Fruit fly (Drosophila melanogaster) whole organism, embryonic: ENCODE results near the gene bor.

Experiments used
- Ada2b ChIP-seq: fragments of 200-800 bp; sonication (Bioruptor generic); IDR thresholded peaks from 2 replicates; pipeline ENCODE4 v1.3.6; 2022; ENCODE audit warnings: missing biosample characterization, missing genetic modification characterization
- Atf3 ChIP-seq: fragments of 200-800 bp; sonication (Bioruptor generic); optimal IDR thresholded peaks from 3 replicates; lab custom pipeline; 2016; ENCODE audit warnings: missing biosample characterization, missing genetic modification characterization
- Atf6 ChIP-seq: fragments of 200-800 bp; sonication (Bioruptor generic); IDR thresholded peaks from 2 replicates; pipeline ENCODE4 v1.3.6; 2022; ENCODE audit warnings: missing biosample characterization, missing genetic modification characterization
- BtbVII ChIP-seq: fragments of 200-800 bp; sonication (Bioruptor generic); optimal IDR thresholded peaks from 3 replicates; lab custom pipeline; 2017; ENCODE audit warnings: missing biosample characterization, mild to moderate bottlenecking, missing genetic modification characterization
- C15 ChIP-seq: fragments of 200-800 bp; sonication (Bioruptor generic); IDR thresholded peaks from 3 replicates; pipeline ENCODE4 v1.3.6; 2022; ENCODE audit warnings: missing biosample characterization, missing genetic modification characterization
- CG10959 ChIP-seq: fragments of 200-800 bp; sonication (Bioruptor generic); IDR thresholded peaks from 2 replicates; pipeline ENCODE4 v1.3.6; 2022; ENCODE audit warnings: missing biosample characterization, missing genetic modification characterization
- CG12155 ChIP-seq: fragments of 200-800 bp; sonication (Bioruptor generic); optimal IDR thresholded peaks from 3 replicates; lab custom pipeline; 2016; ENCODE audit warnings: missing biosample characterization, missing genetic modification characterization
- CG12744 ChIP-seq: fragments of 200-800 bp; sonication (Bioruptor generic); optimal IDR thresholded peaks from 2 replicates; lab custom pipeline; 2016; ENCODE audit warnings: missing biosample characterization, missing genetic modification characterization
- CG13123 ChIP-seq: fragments of 200-800 bp; sonication (Bioruptor generic); optimal IDR thresholded peaks from 2 replicates; lab custom pipeline; 2016; ENCODE audit warnings: missing biosample characterization, missing genetic modification characterization
- CG14050 ChIP-seq: fragments of 200-800 bp; sonication (Bioruptor generic); IDR thresholded peaks from 3 replicates; pipeline ENCODE4 v1.3.6; 2022; ENCODE audit warnings: missing biosample characterization, missing genetic modification characterization
- CG17829 ChIP-seq: fragments of 200-800 bp; optimal IDR thresholded peaks from 2 replicates; lab custom pipeline; 2019; ENCODE audit warnings: missing biosample characterization, mild to moderate bottlenecking, missing genetic modification characterization, moderate library complexity
- CG17912 ChIP-seq: fragments of 200-800 bp; sonication (Bioruptor generic); optimal IDR thresholded peaks from 2 replicates; lab custom pipeline; 2018; ENCODE audit warnings: missing biosample characterization, mild to moderate bottlenecking, missing genetic modification characterization
- CG3163 ChIP-seq: fragments of 200-800 bp; sonication (Bioruptor generic); optimal IDR thresholded peaks from 3 replicates; lab custom pipeline; 2016; ENCODE audit warnings: missing biosample characterization, missing genetic modification characterization
- CG4282 ChIP-seq: fragments of 200-800 bp; sonication (Bioruptor generic); optimal IDR thresholded peaks from 2 replicates; lab custom pipeline; 2016; ENCODE audit warnings: missing biosample characterization, missing genetic modification characterization
- CG4404 ChIP-seq: fragments of 200-800 bp; sonication (Bioruptor generic); IDR thresholded peaks from 2 replicates; pipeline ENCODE4 v1.3.6; 2022; ENCODE audit warnings: missing biosample characterization, missing genetic modification characterization
- CG4707 ChIP-seq: fragments of 200-800 bp; sonication (Bioruptor generic); optimal IDR thresholded peaks from 2 replicates; lab custom pipeline; 2018; ENCODE audit warnings: missing biosample characterization, mild to moderate bottlenecking, missing genetic modification characterization, moderate library complexity
- CG4854 ChIP-seq: fragments of 200-800 bp; sonication (Bioruptor generic); optimal IDR thresholded peaks from 2 replicates; lab custom pipeline; 2016; ENCODE audit warnings: missing biosample characterization, missing genetic modification characterization, inconsistent platforms
- CG6683 ChIP-seq: fragments of 200-800 bp; sonication (Bioruptor generic); optimal IDR thresholded peaks from 2 replicates; lab custom pipeline; 2017; ENCODE audit warnings: missing biosample characterization, mild to moderate bottlenecking, missing genetic modification characterization, missing genetic modification reagents
- CG6813 ChIP-seq: fragments of 200-800 bp; sonication (Bioruptor generic); optimal IDR thresholded peaks from 2 replicates; lab custom pipeline; 2017; ENCODE audit warnings: missing biosample characterization, missing genetic modification characterization, mild to moderate bottlenecking, moderate library complexity, missing genetic modification reagents
- CG7271 ChIP-seq: fragments of 200-800 bp; sonication (Bioruptor generic); optimal IDR thresholded peaks from 2 replicates; lab custom pipeline; 2018; ENCODE audit warnings: missing biosample characterization, mild to moderate bottlenecking, missing genetic modification characterization, moderate library complexity
- CG9215 ChIP-seq: fragments of 200-800 bp; sonication (Bioruptor generic); IDR thresholded peaks from 2 replicates; pipeline ENCODE4 v1.3.6; 2022; ENCODE audit warnings: missing biosample characterization, missing genetic modification characterization
- Chrac-16 ChIP-seq: fragments of 200-800 bp; sonication (Bioruptor generic); optimal IDR thresholded peaks from 3 replicates; lab custom pipeline; 2016; ENCODE audit warnings: missing biosample characterization, missing genetic modification characterization
- Dfd ChIP-seq, 2 experiments: fragments of >200 bp; optimal IDR thresholded peaks; 2 replicates each; lab custom pipeline; 2017; ENCODE audit warnings: missing biosample characterization in 2 of 2, missing genetic modification characterization in 2 of 2
- ERR ChIP-seq: fragments of 200-800 bp; sonication (Bioruptor generic); optimal IDR thresholded peaks from 2 replicates; lab custom pipeline; 2016; ENCODE audit warnings: missing biosample characterization, missing genetic modification characterization
- Eip74EF ChIP-seq, 2 experiments: fragments of 200-800 bp in 1 of 2; fragments of >200 bp in 1 of 2; sonication (Bioruptor generic) in 1 of 2; optimal IDR thresholded peaks; 2 replicates each; lab custom pipeline; 2017 to 2019; ENCODE audit warnings: missing biosample characterization in 2 of 2, missing genetic modification characterization in 2 of 2, mild to moderate bottlenecking in 1 of 2, moderate library complexity in 1 of 2
- Fer3 ChIP-seq: fragments of 200-800 bp; sonication (Bioruptor generic); optimal IDR thresholded peaks from 2 replicates; lab custom pipeline; 2018; ENCODE audit warnings: missing biosample characterization, mild to moderate bottlenecking, missing genetic modification characterization, moderate library complexity
- HLH3B ChIP-seq: fragments of 200-800 bp; sonication (Bioruptor generic); IDR thresholded peaks from 2 replicates; pipeline ENCODE4 v1.3.6; 2022; ENCODE audit warnings: missing biosample characterization, missing genetic modification characterization
- HLHmδ ChIP-seq: fragments of 200-800 bp; sonication (Bioruptor generic); optimal IDR thresholded peaks from 2 replicates; lab custom pipeline; 2018; ENCODE audit warnings: missing biosample characterization, mild to moderate bottlenecking, missing genetic modification characterization, moderate library complexity
- Hmx ChIP-seq: fragments of 200-800 bp; sonication (Bioruptor generic); optimal IDR thresholded peaks from 2 replicates; lab custom pipeline; 2016; ENCODE audit warnings: missing biosample characterization, missing genetic modification characterization
- Poxn ChIP-seq: fragments of 200-800 bp; sonication (Bioruptor generic); IDR thresholded peaks from 2 replicates; pipeline ENCODE4 v1.3.6; 2022; ENCODE audit warnings: missing biosample characterization, missing genetic modification characterization
- Ptx1 ChIP-seq: fragments of 200-800 bp; sonication (Bioruptor generic); IDR thresholded peaks from 2 replicates; pipeline ENCODE4 v1.3.6; 2022; ENCODE audit warnings: missing biosample characterization, missing genetic modification characterization
- Ssrp ChIP-seq: fragments of 200-800 bp; sonication (Bioruptor generic); optimal IDR thresholded peaks from 2 replicates; lab custom pipeline; 2018; ENCODE audit warnings: missing biosample characterization, mild to moderate bottlenecking, missing genetic modification characterization, moderate library complexity
- Tbp ChIP-seq: fragments of >200 bp; optimal IDR thresholded peaks from 2 replicates; lab custom pipeline; 2018; ENCODE audit warnings: missing biosample characterization, missing genetic modification characterization
- Trl ChIP-seq, 3 experiments: fragments of >200 bp in 2 of 3; fragments of 200-800 bp in 1 of 3; sonication (Bioruptor generic) in 1 of 3; optimal IDR thresholded peaks; 2 replicates in 1 of 3; 3 replicates in 2 of 3; lab custom pipeline; 2016 to 2017; ENCODE audit warnings: missing biosample characterization in 1 of 3, missing genetic modification characterization in 1 of 3
- ap ChIP-seq: fragments of 200-800 bp; sonication (Bioruptor generic); IDR thresholded peaks from 2 replicates; pipeline ENCODE4 v1.3.6; 2022; ENCODE audit warnings: missing biosample characterization, missing genetic modification characterization
- ara ChIP-seq: fragments of 200-800 bp; sonication (Bioruptor generic); IDR thresholded peaks from 2 replicates; pipeline ENCODE4 v1.3.6; 2022; ENCODE audit warnings: missing biosample characterization, missing genetic modification characterization
- danr ChIP-seq: fragments of 200-800 bp; sonication (Bioruptor generic); IDR thresholded peaks from 2 replicates; pipeline ENCODE4 v1.3.6; 2022; ENCODE audit warnings: missing biosample characterization, missing genetic modification characterization
- disco-r ChIP-seq: fragments of 200-800 bp; sonication (Bioruptor generic); optimal IDR thresholded peaks from 2 replicates; lab custom pipeline; 2016; ENCODE audit warnings: missing biosample characterization, missing genetic modification characterization
- fru ChIP-seq: fragments of >200 bp; optimal IDR thresholded peaks from 2 replicates; lab custom pipeline; 2017
- gro ChIP-seq: fragments of 200-800 bp; sonication (Bioruptor generic); optimal IDR thresholded peaks from 2 replicates; lab custom pipeline; 2016; ENCODE audit warnings: missing biosample characterization, missing genetic modification characterization
- ken ChIP-seq: fragments of 200-800 bp; sonication (Bioruptor generic); IDR thresholded peaks from 3 replicates; pipeline ENCODE4 v1.3.6; 2022; ENCODE audit warnings: missing biosample characterization, missing genetic modification characterization
- psq ChIP-seq: fragments of 200-800 bp; sonication (Bioruptor generic); optimal IDR thresholded peaks from 2 replicates; lab custom pipeline; 2017; ENCODE audit warnings: missing biosample characterization, missing genetic modification characterization
- sens-2 ChIP-seq: fragments of 200-800 bp; sonication (Bioruptor generic); IDR thresholded peaks from 2 replicates; pipeline ENCODE4 v1.3.6; 2022; ENCODE audit warnings: missing biosample characterization, missing genetic modification characterization
- seq ChIP-seq: fragments of 200-800 bp; sonication (Bioruptor generic); IDR thresholded peaks from 2 replicates; pipeline ENCODE4 v1.3.6; 2022; ENCODE audit warnings: missing biosample characterization, missing genetic modification characterization
- slp2 ChIP-seq: fragments of 200-800 bp; sonication (Bioruptor generic); optimal IDR thresholded peaks from 2 replicates; lab custom pipeline; 2016; ENCODE audit warnings: missing biosample characterization, missing genetic modification characterization
- tgo ChIP-seq: fragments of 200-800 bp; sonication (Bioruptor generic); IDR thresholded peaks from 3 replicates; pipeline ENCODE4 v1.3.6; 2022; ENCODE audit warnings: missing biosample characterization, missing genetic modification characterization
- tio ChIP-seq: fragments of 200-800 bp; sonication (Bioruptor generic); optimal IDR thresholded peaks from 2 replicates; lab custom pipeline; 2017; ENCODE audit warnings: missing biosample characterization, missing genetic modification characterization, inconsistent platforms
- unc-4 ChIP-seq: fragments of 200-800 bp; sonication (Bioruptor generic); IDR thresholded peaks from 2 replicates; pipeline ENCODE4 v1.3.6; 2022; ENCODE audit warnings: missing biosample characterization, missing genetic modification characterization; ENCODE audit not compliant: partially characterized antibody
- usp ChIP-seq: fragments of >200 bp; optimal IDR thresholded peaks from 2 replicates; lab custom pipeline; 2017; ENCODE audit warnings: missing biosample characterization, missing genetic modification characterization
- zen2 ChIP-seq: fragments of 200-800 bp; sonication (Bioruptor generic); IDR thresholded peaks from 3 replicates; pipeline ENCODE4 v1.3.6; 2022; ENCODE audit warnings: missing biosample characterization, missing genetic modification characterization; ENCODE audit not compliant: partially characterized antibody

bor gene

DNA sequence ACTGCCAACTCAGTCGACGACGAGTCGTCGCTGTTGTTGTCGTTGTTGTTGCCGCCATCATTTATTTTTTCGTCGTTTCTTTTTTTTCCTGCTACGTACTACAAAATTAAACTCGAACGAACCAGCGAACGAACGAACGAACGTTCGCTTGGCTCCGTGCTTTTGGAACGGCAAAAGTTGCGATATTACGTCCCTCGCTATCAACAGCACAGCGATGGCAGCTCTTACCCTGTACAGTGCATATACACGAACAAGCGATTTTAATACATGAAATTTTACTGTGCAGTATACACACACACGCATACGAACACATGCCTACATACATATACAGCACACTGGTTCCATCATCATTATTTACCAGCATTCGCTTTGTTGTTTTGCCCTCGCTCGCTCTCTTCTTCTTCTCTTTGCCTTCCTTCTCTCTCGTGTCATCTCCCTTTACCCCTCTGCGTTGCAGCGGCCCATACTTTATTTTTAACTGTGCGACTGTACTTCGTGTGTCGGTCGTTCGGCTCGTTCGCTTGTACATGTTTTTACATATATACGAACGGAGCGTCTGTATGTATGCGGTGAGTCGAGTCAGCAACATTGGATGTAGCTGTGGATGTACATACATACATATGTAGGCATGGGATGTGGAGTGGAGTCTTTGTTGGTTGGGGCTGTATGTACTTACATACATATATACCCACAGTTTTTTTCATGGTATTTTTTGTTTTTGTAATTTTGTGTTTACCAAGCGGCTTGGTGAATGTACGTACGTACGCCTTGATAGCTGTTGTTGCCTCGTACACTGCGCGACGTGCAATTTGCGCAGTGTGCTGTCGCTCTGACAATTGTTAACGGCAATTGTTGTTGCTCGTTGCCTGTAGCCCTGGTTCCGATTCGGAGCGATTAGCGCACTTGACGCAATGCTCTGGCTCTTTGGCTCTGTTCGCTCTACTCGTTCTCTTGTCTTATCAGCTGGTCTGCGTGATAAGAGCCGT is 13.8 kb downstream of the bor start (continued):
- peak; percentile 80 for TF ChIP-seq CG12155
- TF ChIP-seq CG14050 (GFP tag; lab: Robert Waterston, UW), result no peak
- peak; percentile 31 for TF ChIP-seq BtbVII (GFP tag; lab: Kevin White, UChicago)
- TF ChIP-seq ara (GFP tag; lab: Robert Waterston, UW), result no peak
- TF ChIP-seq CG13123 (GFP tag; lab: Kevin White, UChicago), result no peak
- TF ChIP-seq Poxn (GFP tag; lab: Robert Waterston, UW), result no peak
- peak; percentile 47 for TF ChIP-seq HLHmδ (GFP tag; lab: Kevin White, UChicago)
- TF ChIP-seq CG4707 (GFP tag; lab: Kevin White, UChicago), result no peak
- peak; percentile 8 for TF ChIP-seq CG4282 (GFP tag; lab: Kevin White, UChicago)
- peak; percentile 38 for TF ChIP-seq slp2
- TF ChIP-seq CG17912 (GFP tag; lab: Kevin White, UChicago), result peak; percentile 73
- TF ChIP-seq Atf3 (GFP tag; lab: Kevin White, UChicago), result no peak
- peak; percentile 52 for TF ChIP-seq CG17829 (tag; lab: Kevin White, UChicago)
- no peak for TF ChIP-seq danr (GFP tag; lab: Robert Waterston, UW)
- TF ChIP-seq CG10959 (GFP tag; lab: Robert Waterston, UW), result no peak
- TF ChIP-seq CG3163 (GFP tag; lab: Kevin White, UChicago), result peak; percentile 81
- TF ChIP-seq C15 (GFP tag; lab: Robert Waterston, UW), result no peak
- TF ChIP-seq CG12744 (GFP tag; lab: Kevin White, UChicago), result peak; percentile 56
- no peak for TF ChIP-seq Ptx1 (GFP tag; lab: Robert Waterston, UW)
- TF ChIP-seq fru (lab: Kevin White, UChicago), result no peak
- no peak for TF ChIP-seq tgo (GFP tag; lab: Robert Waterston, UW)
- TF ChIP-seq Chrac-16 (GFP tag; lab: Kevin White, UChicago), result peak; percentile 10
- no peak for TF ChIP-seq unc-4 (GFP tag; lab: Robert Waterston, UW)
- peak; percentile 30 for TF ChIP-seq ERR (GFP tag; lab: Kevin White, UChicago)
- peak; percentile 54 for TF ChIP-seq CG6813 (GFP tag; lab: Kevin White, UChicago)
- TF ChIP-seq ken (GFP tag; lab: Robert Waterston, UW), result no peak
- TF ChIP-seq HLH3B (GFP tag; lab: Robert Waterston, UW), result no peak
- TF ChIP-seq zen2, result no peak
- no peak for TF ChIP-seq CG6683 (GFP tag; lab: Kevin White, UChicago)
- TF ChIP-seq Trl (optimal IDR thresholded peaks at IDR 0.05; lab: Kevin White, UChicago), result peak; percentile 88 to 92
- peak; percentile 11 for TF ChIP-seq Trl (GFP tag; optimal IDR thresholded peaks at IDR 0.05; lab: Kevin White, UChicago)
- TF ChIP-seq psq (GFP tag; lab: Kevin White, UChicago), result peak; percentile 81
- TF ChIP-seq sens-2 (GFP tag; lab: Robert Waterston, UW), result no peak
- TF ChIP-seq gro (GFP tag; lab: Kevin White, UChicago), result peak; percentile 22
- no peak for TF ChIP-seq Hmx (GFP tag; lab: Kevin White, UChicago)
- TF ChIP-seq seq (GFP tag; lab: Robert Waterston, UW), result no peak
- TF ChIP-seq disco-r (GFP tag; lab: Kevin White, UChicago), result no peak
- TF ChIP-seq Atf6, result no peak
- TF ChIP-seq CG4404 (GFP tag; lab: Robert Waterston, UW), result no peak
- TF ChIP-seq CG7271, result no peak
- TF ChIP-seq Dfd (GFP tag; optimal IDR thresholded peaks at IDR 0.05; lab: Kevin White, UChicago), result no peak
- TF ChIP-seq CG9215 (GFP tag; lab: Robert Waterston, UW), result no peak
- TF ChIP-seq Ssrp (tag; lab: Kevin White, UChicago), result no peak
- no peak for TF ChIP-seq CG4854
- TF ChIP-seq Ada2b, result no peak
- TF ChIP-seq tio (GFP tag; lab: Kevin White, UChicago), result no peak
- peak in 1 of 2 experiments; percentile 5 for TF ChIP-seq Eip74EF (GFP tag; optimal IDR thresholded peaks at IDR 0.05; lab: Kevin White, UChicago)
- TF ChIP-seq Tbp (GFP tag; lab: Kevin White, UChicago), result no peak
- no peak for TF ChIP-seq usp (GFP tag; lab: Kevin White, UChicago)
- TF ChIP-seq Fer3 (tag; lab: Kevin White, UChicago), result peak; percentile 37
- no peak for TF ChIP-seq ap (GFP tag; lab: Robert Waterston, UW)
